Worm (Caenorhabditis elegans): ENCODE measurements around the gene W05B10.6.

The W05B10.6 gene

ce11 chrV:12658142-12658541, at the start of gene W05B10.6:
W05B10.6 (minus strand) TSS chrV:12658242.
- no peak for TF ChIP-seq W03F9.2 (tag; optimal IDR thresholded peaks at IDR 0.05)
- TF ChIP-seq him-1 (tag; optimal IDR thresholded peaks at IDR 0.05): no peak
- no peak for TF ChIP-seq dao-5 (tag; optimal IDR thresholded peaks at IDR 0.05)

- no peak for TF ChIP-seq dao-5 (tag; optimal IDR thresholded peaks at IDR 0.05)
- TF ChIP-seq him-1 (tag; optimal IDR thresholded peaks at IDR 0.05): no peak
- TF ChIP-seq W03F9.2 (tag; optimal IDR thresholded peaks at IDR 0.05): no peak
Measured at ce11 chrV:12706511-12706910, 48.5 kb upstream of the W05B10.6 start.

- TF ChIP-seq W03F9.2 (tag; optimal IDR thresholded peaks at IDR 0.05) (no peak), him-1 (tag; optimal IDR thresholded peaks at IDR 0.05) (no peak), dao-5 (tag; optimal IDR thresholded peaks at IDR 0.05) (no peak)
Measured at ce11 chrV:12704077-12704476, 46.0 kb upstream of the W05B10.6 start, which contains the start of gene R11D1.1. R11D1.1 (plus strand) TSS chrV:12704377.

ce11 chrV:12701613-12702012, 43.6 kb upstream of the W05B10.6 start:
- TF ChIP-seq W03F9.2 (tag; optimal IDR thresholded peaks at IDR 0.05) (no peak), him-1 (tag; optimal IDR thresholded peaks at IDR 0.05) (no peak), dao-5 (tag; optimal IDR thresholded peaks at IDR 0.05) (no peak)

ce11 chrV:12697364-12697901, 39.4 kb upstream of the W05B10.6 start, which contains the start of gene istr-1:
istr-1 (plus strand) TSS chrV:12697858.
- TF ChIP-seq W03F9.2 (tag; optimal IDR thresholded peaks at IDR 0.05): no peak

- TF ChIP-seq dao-5 (tag; optimal IDR thresholded peaks at IDR 0.05) (no peak), W03F9.2 (tag; optimal IDR thresholded peaks at IDR 0.05) (peak; percentile 62)
Measured at ce11 chrV:12696790-12697189, 38.7 kb upstream of the W05B10.6 start.

ce11 chrV:12695968-12696367, 37.9 kb upstream of the W05B10.6 start, which contains the start of gene K10C8.4:
K10C8.4 (plus strand) TSS chrV:12696268.
- TF ChIP-seq dao-5 (tag; optimal IDR thresholded peaks at IDR 0.05): no peak
- TF ChIP-seq W03F9.2 (tag; optimal IDR thresholded peaks at IDR 0.05): no peak
- TF ChIP-seq him-1 (tag; optimal IDR thresholded peaks at IDR 0.05): no peak

- no peak for TF ChIP-seq him-1 (tag; optimal IDR thresholded peaks at IDR 0.05)
- TF ChIP-seq W03F9.2 (tag; optimal IDR thresholded peaks at IDR 0.05): no peak
- no peak for TF ChIP-seq dao-5 (tag; optimal IDR thresholded peaks at IDR 0.05)
Measured at ce11 chrV:12695155-12695554, 37.1 kb upstream of the W05B10.6 start, which contains the start of gene parn-1. parn-1 (minus strand) TSS chrV:12695255.

- no peak for TF ChIP-seq W03F9.2 (tag; optimal IDR thresholded peaks at IDR 0.05)
Measured at ce11 chrV:12683205-12683604, 25.2 kb upstream of the W05B10.6 start.

ce11 chrV:12679807-12680206, 21.8 kb upstream of the W05B10.6 start, which contains the start of gene frpr-15:
frpr-15 (plus strand) TSS chrV:12680107.
- TF ChIP-seq him-1 (tag; optimal IDR thresholded peaks at IDR 0.05) (no peak), W03F9.2 (tag; optimal IDR thresholded peaks at IDR 0.05) (no peak), dao-5 (tag; optimal IDR thresholded peaks at IDR 0.05) (no peak)

ce11 chrV:12679292-12679691, 21.2 kb upstream of the W05B10.6 start:
- no peak for TF ChIP-seq W03F9.2 (tag; optimal IDR thresholded peaks at IDR 0.05)
- no peak for TF ChIP-seq dao-5 (tag; optimal IDR thresholded peaks at IDR 0.05)
- no peak for TF ChIP-seq him-1 (tag; optimal IDR thresholded peaks at IDR 0.05)

- TF ChIP-seq dao-5 (tag; optimal IDR thresholded peaks at IDR 0.05) (no peak), him-1 (tag; optimal IDR thresholded peaks at IDR 0.05) (no peak), W03F9.2 (tag; optimal IDR thresholded peaks at IDR 0.05) (no peak)
Measured at ce11 chrV:12676299-12676698, 18.3 kb upstream of the W05B10.6 start.

- TF ChIP-seq him-1 (tag; optimal IDR thresholded peaks at IDR 0.05): no peak
- no peak for TF ChIP-seq W03F9.2 (tag; optimal IDR thresholded peaks at IDR 0.05)
- TF ChIP-seq dao-5 (tag; optimal IDR thresholded peaks at IDR 0.05): no peak
Measured at ce11 chrV:12673745-12674144, 15.7 kb upstream of the W05B10.6 start.

- TF ChIP-seq dao-5 (tag; optimal IDR thresholded peaks at IDR 0.05) (no peak), W03F9.2 (tag; optimal IDR thresholded peaks at IDR 0.05) (no peak), him-1 (tag; optimal IDR thresholded peaks at IDR 0.05) (no peak)
Measured at ce11 chrV:12670607-12671006, 12.6 kb upstream of the W05B10.6 start, which contains the start of gene srx-116. srx-116 (plus strand) TSS chrV:12670907.

ce11 chrV:12667926-12668325, 9.9 kb upstream of the W05B10.6 start, which contains the start of gene W05B10.4:
W05B10.4 (plus strand) TSS chrV:12668226.
- no peak for TF ChIP-seq him-1 (tag; optimal IDR thresholded peaks at IDR 0.05)
- TF ChIP-seq W03F9.2 (tag; optimal IDR thresholded peaks at IDR 0.05): no peak
- no peak for TF ChIP-seq dao-5 (tag; optimal IDR thresholded peaks at IDR 0.05)

All from whole organism, L4/young adult.